Worm (Caenorhabditis elegans): ENCODE data around the gene str-247.

str-247 gene

ce11 chrV:3931326-3931725 is 22.5 kb upstream of the str-247 start, which contains the start of gene srx-63:
srx-63 (plus strand) TSS chrV:3931626.
- TF ChIP-seq lsl-1 (GFP tag; optimal IDR thresholded peaks at IDR 0.05) (no peak), dox-1 (GFP tag; IDR thresholded peaks at IDR 0.05) (no peak), ztf-25 (GFP tag; IDR thresholded peaks at IDR 0.05) (no peak), tbx-9 (tag; optimal IDR thresholded peaks at IDR 0.05; ENCODE audit: borderline replicate concordance) (no peak), madf-8 (GFP tag; conservative IDR thresholded peaks at IDR 0.05) (no peak), xnd-1 (tag; optimal IDR thresholded peaks at IDR 0.05) (no peak), B0019.2 (GFP tag; conservative IDR thresholded peaks at IDR 0.05) (no peak), ccch-3 (GFP tag; optimal IDR thresholded peaks at IDR 0.05) (no peak), bed-1 (GFP tag; IDR thresholded peaks at IDR 0.05) (no peak), ets-4 (GFP tag; optimal IDR thresholded peaks at IDR 0.05) (no peak)

- TF ChIP-seq nhr-80 (tag; optimal IDR thresholded peaks at IDR 0.05) (peak; percentile 5), tbx-9 (tag; optimal IDR thresholded peaks at IDR 0.05; ENCODE audit: borderline replicate concordance) (no peak), ceh-58 (GFP tag; IDR thresholded peaks at IDR 0.05) (no peak), sptf-2 (GFP tag; optimal IDR thresholded peaks at IDR 0.05) (no peak), madf-6 (GFP tag; IDR thresholded peaks at IDR 0.05) (no peak), madf-10 (tag; optimal IDR thresholded peaks at IDR 0.05) (no peak)
These were observed 17.9 kb upstream of the str-247 start, which contains the start of gene cyp-35A5 for ce11 chrV:3935892-3936478. cyp-35A5 (plus strand) TSS chrV:3936326.

ce11 chrV:3938789-3939188 is 15.1 kb upstream of the str-247 start, which contains the start of gene cyp-35B1:
cyp-35B1 (plus strand) TSS chrV:3939032.
- TF ChIP-seq athp-1 (tag; optimal IDR thresholded peaks at IDR 0.05) (no peak), B0336.3 (GFP tag; IDR thresholded peaks at IDR 0.05) (no peak)

ce11 chrV:3941860-3942259 is 12.0 kb upstream of the str-247 start, which contains the start of gene cyp-35B2:
cyp-35B2 (plus strand) TSS chrV:3942160.
- TF ChIP-seq snpc-4 (GFP tag; optimal IDR thresholded peaks at IDR 0.05) (no peak), snpc-4 (tag; optimal IDR thresholded peaks at IDR 0.05) (no peak), cebp-2 (GFP tag; IDR thresholded peaks at IDR 0.05) (no peak), F23B12.7 (tag; optimal IDR thresholded peaks at IDR 0.05; ENCODE audit: insufficient read depth) (no peak), B0261.1 (tag; optimal IDR thresholded peaks at IDR 0.05) (no peak), F10E7.11 (tag; optimal IDR thresholded peaks at IDR 0.05) (no peak), ZK185.1 (tag; optimal IDR thresholded peaks at IDR 0.05; ENCODE audit: poor library complexity, severe bottlenecking) (no peak), mel-28 (tag; optimal IDR thresholded peaks at IDR 0.05; ENCODE audit: borderline replicate concordance) (no peak), F49E8.2 (tag; optimal IDR thresholded peaks at IDR 0.05; ENCODE audit: insufficient read depth) (no peak), F52B5.7 (tag; optimal IDR thresholded peaks at IDR 0.05) (no peak), ztf-3 (GFP tag; optimal IDR thresholded peaks at IDR 0.05) (no peak), B0336.3 (GFP tag; IDR thresholded peaks at IDR 0.05) (no peak), tlf-1 (GFP tag; optimal IDR thresholded peaks at IDR 0.05) (no peak), madf-8 (GFP tag; conservative IDR thresholded peaks at IDR 0.05) (no peak), attf-6 (GFP tag; IDR thresholded peaks at IDR 0.05) (no peak), Y79H2A.3 (GFP tag; conservative IDR thresholded peaks at IDR 0.05) (no peak), lin-26 (GFP tag; IDR thresholded peaks at IDR 0.05) (no peak), let-607 (tag; optimal IDR thresholded peaks at IDR 0.05) (no peak)
